Worm (Caenorhabditis elegans): ENCODE results near the gene bgal-2.
A peak's percentile ranks its signal among the peaks of the same experiment; 100 is the strongest.

The bgal-2 gene

DNA sequence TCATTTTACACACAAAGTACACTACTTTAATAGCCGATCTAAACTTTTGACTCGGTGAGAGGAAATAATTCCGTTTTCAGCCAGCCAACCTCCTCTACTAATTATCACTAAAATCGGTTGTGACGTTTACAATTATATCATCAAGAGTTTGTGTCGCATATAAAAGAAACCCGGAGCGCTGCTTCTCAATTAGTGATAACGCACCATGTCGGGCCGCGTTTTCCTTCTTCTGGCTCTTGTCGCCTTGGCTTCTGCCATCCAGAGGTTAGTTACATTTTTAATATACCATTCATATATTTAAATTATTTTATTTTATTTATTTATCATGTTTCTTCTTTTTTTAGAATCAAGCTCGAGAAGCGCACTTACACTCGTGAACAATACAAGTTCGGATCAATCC is 6.8 kb downstream of the bgal-2 start, which contains the start of gene asp-3:
Gene asp-3 (plus strand): TSS at position 79 of the 400 bp plus-strand sequence.
- TF ChIP-seq fkh-8 (tag; optimal IDR thresholded peaks at IDR 0.05) = no peak
- peak in 1 of 2 experiments; percentile 21 for TF ChIP-seq lin-35 (GFP tag; optimal IDR thresholded peaks at IDR 0.05)
- TF ChIP-seq C04F5.9 (tag; optimal IDR thresholded peaks at IDR 0.05) = no peak
- peak; percentile 39 for TF ChIP-seq elt-2 (tag; optimal IDR thresholded peaks at IDR 0.05)

- TF ChIP-seq lsy-2 (tag; optimal IDR thresholded peaks at IDR 0.05) (peak in 1 of 2 experiments; percentile 6), ceh-63 (GFP tag; optimal IDR thresholded peaks at IDR 0.05) (no peak), mab-9 (GFP tag; IDR thresholded peaks at IDR 0.05) (no peak), nhr-71 (tag; optimal IDR thresholded peaks at IDR 0.05) (peak; percentile 27), tbx-2 (tag; optimal IDR thresholded peaks at IDR 0.05) (no peak), unc-130 (tag; optimal IDR thresholded peaks at IDR 0.05) (no peak), irx-1 (tag; optimal IDR thresholded peaks at IDR 0.05) (no peak), egl-13 (tag; optimal IDR thresholded peaks at IDR 0.05) (no peak), xbp-1 (tag; optimal IDR thresholded peaks at IDR 0.05) (no peak), fkh-4 (tag; optimal IDR thresholded peaks at IDR 0.05; ENCODE audit: borderline replicate concordance) (peak; percentile 30), unc-86 (tag; optimal IDR thresholded peaks at IDR 0.05) (no peak), aha-1 (tag; optimal IDR thresholded peaks at IDR 0.05) (no peak), elt-2 (tag; optimal IDR thresholded peaks at IDR 0.05) (peak; percentile 70), dsc-1 (tag; optimal IDR thresholded peaks at IDR 0.05) (peak; percentile 88), vab-15 (tag; optimal IDR thresholded peaks at IDR 0.05) (no peak), lin-13 (GFP tag; optimal IDR thresholded peaks at IDR 0.05) (no peak), lin-35 (GFP tag; optimal IDR thresholded peaks at IDR 0.05) (peak in 1 of 2 experiments; percentile 38), grh-1 (GFP tag; IDR thresholded peaks at IDR 0.05) (no peak), hpl-2 (GFP tag; optimal IDR thresholded peaks at IDR 0.05) (no peak), aly-2 (tag; optimal IDR thresholded peaks at IDR 0.05) (peak; percentile 49)
These were observed 8.2 kb downstream of the bgal-2 start for ce11 chrX:6792281-6793003.

ce11 chrX:6795843-6796521 is 11.8 kb downstream of the bgal-2 start:
- TF ChIP-seq nhr-12 (tag; optimal IDR thresholded peaks at IDR 0.05) (no peak), lin-35 (GFP tag; optimal IDR thresholded peaks at IDR 0.05) (no peak), elt-3 (tag; optimal IDR thresholded peaks at IDR 0.05) (peak in 1 of 6 experiments; percentile 50), mep-1 (tag; optimal IDR thresholded peaks at IDR 0.05) (peak; percentile 15), sox-4 (tag; optimal IDR thresholded peaks at IDR 0.05) (no peak), blmp-1 (tag; optimal IDR thresholded peaks at IDR 0.05) (peak; percentile 81), ceh-90 (tag; optimal IDR thresholded peaks at IDR 0.05) (no peak), F16B12.6 (tag; optimal IDR thresholded peaks at IDR 0.05) (no peak), lin-14 (GFP tag; optimal IDR thresholded peaks at IDR 0.05) (peak; percentile 52), snu-23 (GFP tag; optimal IDR thresholded peaks at IDR 0.05) (peak; percentile 7), nhr-71 (tag; optimal IDR thresholded peaks at IDR 0.05) (peak; percentile 13), nhr-90 (tag; optimal IDR thresholded peaks at IDR 0.05; ENCODE audit: poor library complexity) (peak; percentile 21), nhr-85 (tag) (peak; percentile 88), nhr-20 (tag; optimal IDR thresholded peaks at IDR 0.05) (peak; percentile 35), lin-15B (tag; optimal IDR thresholded peaks at IDR 0.05) (no peak), sup-37 (GFP tag; optimal IDR thresholded peaks at IDR 0.05) (no peak), tbx-2 (tag; optimal IDR thresholded peaks at IDR 0.05) (peak; percentile 57), swsn-7 (tag; optimal IDR thresholded peaks at IDR 0.05) (no peak)

All from whole organism, L1 larva.